Fruit fly (Drosophila melanogaster): Measurements from ENCODE around the gene CG33325.

The CG33325 gene

DNA sequence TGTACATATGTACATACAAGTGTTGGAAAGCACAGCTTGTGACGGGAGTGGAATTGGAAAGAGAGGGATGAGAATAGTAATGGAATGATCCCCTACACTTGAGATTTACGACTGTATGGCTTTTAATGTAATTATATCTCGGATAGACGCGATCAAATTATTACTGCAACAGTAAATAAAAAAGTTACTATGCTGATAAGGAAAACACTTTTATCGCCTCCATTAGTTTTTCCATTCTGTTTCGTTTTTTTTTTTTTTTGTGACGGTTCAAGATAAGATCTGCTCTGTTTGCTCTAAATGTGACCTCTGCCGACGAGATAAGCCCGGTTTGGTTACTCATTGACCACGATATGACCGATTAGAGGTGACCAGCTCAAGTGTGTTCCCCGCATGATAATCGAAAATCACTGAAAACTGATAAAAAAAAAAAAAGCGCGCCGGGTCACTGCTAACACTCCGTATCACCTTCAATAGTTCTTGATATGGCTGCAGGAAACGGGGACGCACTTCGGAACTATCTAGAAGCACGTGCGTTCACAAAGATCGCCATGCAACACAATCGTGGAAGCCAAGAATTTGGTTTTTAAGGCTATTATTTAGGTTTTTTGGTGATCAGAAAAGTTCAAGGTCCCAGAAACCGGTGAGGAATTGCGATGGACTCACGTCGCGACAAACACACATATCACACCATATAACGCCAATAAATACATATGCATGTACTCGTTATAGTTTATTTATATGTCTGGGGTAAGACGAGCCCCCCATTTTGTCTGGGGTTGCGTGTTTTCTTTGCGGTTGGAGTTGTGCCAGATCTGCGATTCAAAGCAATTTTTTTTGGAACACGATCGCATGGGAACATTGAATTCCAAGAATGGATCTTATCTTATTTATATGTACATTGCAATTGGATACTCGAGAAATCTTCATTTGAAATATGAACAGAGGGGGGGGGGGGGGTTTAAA, 9.0 kb downstream of the CG33325 start, which contains the start of gene p:
Gene p, minus strand, starts transcription at position 156 of the 963 bp plus-strand sequence.
- TF ChIP-seq CG32121 (GFP tag; IDR thresholded peaks at IDR 0.05): no peak
- TF ChIP-seq CG8159 (tag; optimal IDR thresholded peaks at IDR 0.05): peak; percentile 58
- peak; percentile 56 for TF ChIP-seq Ets98B (GFP tag; IDR thresholded peaks at IDR 0.05)
- no peak for TF ChIP-seq fd96Ca (GFP tag; IDR thresholded peaks at IDR 0.05)
- peak; percentile 20 for TF ChIP-seq gl (tag; optimal IDR thresholded peaks at IDR 0.05)
- peak; percentile 16 for TF ChIP-seq Pif1B (GFP tag; optimal IDR thresholded peaks at IDR 0.05)
- no peak for TF ChIP-seq CG10348 (GFP tag; IDR thresholded peaks at IDR 0.05)
- peak; percentile 53 for TF ChIP-seq CG14655 (GFP tag; optimal IDR thresholded peaks at IDR 0.05)
- peak; percentile 49 for TF ChIP-seq CG8301 (tag; optimal IDR thresholded peaks at IDR 0.05)
- peak; percentile 37 for TF ChIP-seq Pif1A (GFP tag; optimal IDR thresholded peaks at IDR 0.05)
- no peak for TF ChIP-seq EcR (GFP tag; optimal IDR thresholded peaks at IDR 0.05)
- TF ChIP-seq CG17806 (tag; optimal IDR thresholded peaks at IDR 0.05): peak; percentile 49
- no peak for TF ChIP-seq rn (GFP tag; IDR thresholded peaks at IDR 0.05)
- peak; percentile 40 for TF ChIP-seq CG34367 (tag; optimal IDR thresholded peaks at IDR 0.05)
- peak; percentile 46 for TF ChIP-seq CG9948 (tag; optimal IDR thresholded peaks at IDR 0.05)
- TF ChIP-seq CG4496 (GFP tag; IDR thresholded peaks at IDR 0.05): peak; percentile 42; the same call in 1 of the 3 replicates
- no peak for TF ChIP-seq CG13204 (GFP tag; optimal IDR thresholded peaks at IDR 0.05)
- peak; percentile 46 for TF ChIP-seq CG15710 (tag; optimal IDR thresholded peaks at IDR 0.05)
- TF ChIP-seq Snoo (tag; optimal IDR thresholded peaks at IDR 0.05): no peak
- peak; percentile 50; the same call in 1 of the 2 replicates for TF ChIP-seq CG12605 (GFP tag; IDR thresholded peaks at IDR 0.05)
- peak; percentile 17 for TF ChIP-seq D1 (tag; optimal IDR thresholded peaks at IDR 0.05)

DNA sequence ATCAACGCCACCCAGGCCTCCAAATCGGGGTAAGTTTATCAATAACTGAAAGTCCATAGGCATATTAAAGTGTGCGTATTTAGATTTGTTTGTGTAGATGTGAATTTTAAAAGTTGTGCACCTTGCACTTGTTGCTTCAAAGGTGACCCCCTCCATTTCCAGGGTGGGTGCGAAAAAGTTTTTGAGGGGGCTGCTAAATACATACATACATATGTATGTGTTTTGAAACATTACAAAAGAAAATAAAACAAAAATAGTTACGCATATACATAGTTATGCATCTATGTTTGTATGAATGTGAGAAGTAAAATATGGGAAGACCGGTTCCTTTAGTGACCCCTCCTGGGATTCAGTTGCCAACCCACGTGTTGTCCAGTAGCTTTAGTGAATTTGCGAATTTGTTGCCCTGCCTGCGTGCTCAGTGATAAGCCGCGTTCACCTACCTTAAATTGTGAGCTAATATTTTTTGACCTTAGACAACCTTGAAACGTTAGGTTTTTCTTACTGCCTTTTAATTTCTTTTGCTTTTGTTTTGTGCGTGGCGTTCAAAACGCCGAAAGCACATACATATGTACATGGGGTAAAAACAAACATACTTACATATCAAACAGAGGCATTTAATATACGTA, 9.8 kb downstream of the CG33325 start:
- no peak for TF ChIP-seq CG14655 (GFP tag; optimal IDR thresholded peaks at IDR 0.05)
- TF ChIP-seq CG34367 (tag; optimal IDR thresholded peaks at IDR 0.05): no peak
- TF ChIP-seq EcR (GFP tag; optimal IDR thresholded peaks at IDR 0.05): peak; percentile 19
- no peak for TF ChIP-seq D1 (tag; optimal IDR thresholded peaks at IDR 0.05)
- TF ChIP-seq Ets98B (GFP tag; IDR thresholded peaks at IDR 0.05): peak; percentile 51
- no peak for TF ChIP-seq gl (tag; optimal IDR thresholded peaks at IDR 0.05)
- TF ChIP-seq Pif1B (GFP tag; optimal IDR thresholded peaks at IDR 0.05): no peak
- no peak for TF ChIP-seq CG8301 (tag; optimal IDR thresholded peaks at IDR 0.05)
- no peak for TF ChIP-seq Snoo (tag; optimal IDR thresholded peaks at IDR 0.05)
- TF ChIP-seq CG17806 (tag; optimal IDR thresholded peaks at IDR 0.05): no peak
- no peak for TF ChIP-seq CG8159 (tag; optimal IDR thresholded peaks at IDR 0.05)
- TF ChIP-seq Pif1A (GFP tag; optimal IDR thresholded peaks at IDR 0.05): peak; percentile 9
- no peak for TF ChIP-seq CG9948 (tag; optimal IDR thresholded peaks at IDR 0.05)
- TF ChIP-seq rn (GFP tag; IDR thresholded peaks at IDR 0.05): no peak
- TF ChIP-seq CG4496 (GFP tag; IDR thresholded peaks at IDR 0.05): peak; percentile 47; the same call in 1 of the 3 replicates
- TF ChIP-seq CG12605 (GFP tag; IDR thresholded peaks at IDR 0.05): no peak; the same call in 1 of the 2 replicates
- no peak for TF ChIP-seq CG15710 (tag; optimal IDR thresholded peaks at IDR 0.05)
- TF ChIP-seq fd96Ca (GFP tag; IDR thresholded peaks at IDR 0.05): peak; percentile 58; the same call in 2 of the 3 replicates
- TF ChIP-seq CG32121 (GFP tag; IDR thresholded peaks at IDR 0.05): peak; percentile 56; the same call in 1 of the 2 replicates
- no peak for TF ChIP-seq CG13204 (GFP tag; optimal IDR thresholded peaks at IDR 0.05)
- no peak for TF ChIP-seq CG10348 (GFP tag; IDR thresholded peaks at IDR 0.05)

DNA sequence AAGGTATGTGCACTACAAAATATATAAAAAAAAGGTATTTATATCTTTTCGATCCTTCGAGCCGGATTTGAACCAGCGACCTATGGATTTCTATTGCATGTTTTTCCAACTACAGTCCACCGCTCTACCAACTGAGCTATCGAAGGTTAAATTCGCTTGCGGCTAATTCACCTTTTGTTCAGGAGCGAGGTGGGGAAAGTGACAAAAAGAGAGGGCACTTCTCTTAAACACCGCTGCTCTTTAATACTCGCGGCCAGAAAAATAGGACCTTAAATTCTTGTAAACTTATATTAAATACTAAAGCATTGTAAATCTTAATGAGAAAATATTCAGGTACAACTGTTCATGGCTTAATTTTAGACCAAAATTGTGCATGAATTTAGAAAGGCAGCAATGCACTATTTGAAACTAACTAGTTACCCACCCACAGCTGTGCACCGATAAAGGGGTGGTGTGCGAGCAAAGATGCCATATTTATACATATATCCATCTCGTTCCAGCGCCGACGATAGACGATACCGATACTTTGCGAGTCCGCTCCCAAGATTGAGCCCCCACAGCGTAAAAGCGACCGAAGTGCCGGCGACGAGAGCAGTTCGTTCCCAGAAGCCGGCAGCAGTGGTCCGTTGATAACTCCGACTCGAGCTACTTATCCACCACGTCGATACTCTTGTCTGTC, 10.7 kb downstream of the CG33325 start:
- TF ChIP-seq Pif1A (GFP tag; optimal IDR thresholded peaks at IDR 0.05): peak; percentile 99
- TF ChIP-seq fd96Ca (GFP tag; IDR thresholded peaks at IDR 0.05): peak; percentile 97
- peak; percentile 86 for TF ChIP-seq D1 (tag; optimal IDR thresholded peaks at IDR 0.05)
- TF ChIP-seq CG8301 (tag; optimal IDR thresholded peaks at IDR 0.05): peak; percentile 99
- TF ChIP-seq CG10348 (GFP tag; IDR thresholded peaks at IDR 0.05): peak; percentile 89
- TF ChIP-seq CG8159 (tag; optimal IDR thresholded peaks at IDR 0.05): peak; percentile 98
- peak; percentile 45 for TF ChIP-seq EcR (GFP tag; optimal IDR thresholded peaks at IDR 0.05)
- peak; percentile 97 for TF ChIP-seq CG15710 (tag; optimal IDR thresholded peaks at IDR 0.05)
- peak; percentile 98 for TF ChIP-seq CG12605 (GFP tag; IDR thresholded peaks at IDR 0.05)
- TF ChIP-seq Ets98B (GFP tag; IDR thresholded peaks at IDR 0.05): peak; percentile 99
- peak; percentile 98 for TF ChIP-seq CG34367 (tag; optimal IDR thresholded peaks at IDR 0.05)
- peak; percentile 99 for TF ChIP-seq Pif1B (GFP tag; optimal IDR thresholded peaks at IDR 0.05)
- peak; percentile 99 for TF ChIP-seq CG4496 (GFP tag; IDR thresholded peaks at IDR 0.05)
- peak; percentile 98 for TF ChIP-seq CG17806 (tag; optimal IDR thresholded peaks at IDR 0.05)
- TF ChIP-seq CG9948 (tag; optimal IDR thresholded peaks at IDR 0.05): peak; percentile 98
- TF ChIP-seq Snoo (tag; optimal IDR thresholded peaks at IDR 0.05): peak; percentile 97
- peak; percentile 98 for TF ChIP-seq CG14655 (GFP tag; optimal IDR thresholded peaks at IDR 0.05)
- TF ChIP-seq rn (GFP tag; IDR thresholded peaks at IDR 0.05): peak; percentile 92
- TF ChIP-seq gl (tag; optimal IDR thresholded peaks at IDR 0.05): peak; percentile 96
- TF ChIP-seq CG32121 (GFP tag; IDR thresholded peaks at IDR 0.05): peak; percentile 97
- TF ChIP-seq CG13204 (GFP tag; optimal IDR thresholded peaks at IDR 0.05): peak; percentile 94

Data from whole organism, pupa.